Fruit fly (Drosophila melanogaster) whole organism, embryonic: ENCODE measurements around the gene CaMKII.

Experiments used
- Bdp1 ChIP-seq: fragments of 200-800 bp; sonication (Bioruptor generic); optimal IDR thresholded peaks from 3 replicates; lab custom pipeline; 2016; ENCODE audit warnings: missing biosample characterization, missing genetic modification characterization
- CG10147 ChIP-seq: fragments of 200-800 bp; sonication (Bioruptor generic); optimal IDR thresholded peaks from 2 replicates; lab custom pipeline; 2019; ENCODE audit warnings: missing biosample characterization, mild to moderate bottlenecking, missing genetic modification characterization, moderate library complexity
- CG10267 ChIP-seq: fragments of 200-800 bp; sonication (Bioruptor generic); optimal IDR thresholded peaks from 2 replicates; lab custom pipeline; 2018; ENCODE audit warnings: missing biosample characterization, mild to moderate bottlenecking, missing genetic modification characterization, moderate library complexity
- CG10565 ChIP-seq: fragments of 200-800 bp; sonication (Bioruptor generic); optimal IDR thresholded peaks from 3 replicates; lab custom pipeline; 2016; ENCODE audit warnings: missing biosample characterization, mild to moderate bottlenecking, missing genetic modification characterization
- CG11560 ChIP-seq: fragments of 200-800 bp; sonication (Bioruptor generic); IDR thresholded peaks from 3 replicates; pipeline ENCODE4 v1.3.6; 2022; ENCODE audit warnings: missing biosample characterization, missing genetic modification characterization
- CG12219 ChIP-seq: fragments of 200-800 bp; sonication (Bioruptor generic); optimal IDR thresholded peaks from 3 replicates; lab custom pipeline; 2018; ENCODE audit warnings: missing biosample characterization, mild to moderate bottlenecking, missing genetic modification characterization
- CG13123 ChIP-seq: fragments of 200-800 bp; sonication (Bioruptor generic); optimal IDR thresholded peaks from 2 replicates; lab custom pipeline; 2016; ENCODE audit warnings: missing biosample characterization, missing genetic modification characterization
- CG15479 ChIP-seq: fragments of 200-800 bp; sonication (Bioruptor generic); optimal IDR thresholded peaks from 3 replicates; lab custom pipeline; 2019; ENCODE audit warnings: missing biosample characterization, mild to moderate bottlenecking, missing genetic modification characterization, moderate library complexity
- CG17829 ChIP-seq: fragments of 200-800 bp; optimal IDR thresholded peaks from 2 replicates; lab custom pipeline; 2019; ENCODE audit warnings: missing biosample characterization, mild to moderate bottlenecking, missing genetic modification characterization, moderate library complexity
- CG30403 ChIP-seq: fragments of 200-800 bp; sonication (Bioruptor generic); optimal IDR thresholded peaks from 3 replicates; lab custom pipeline; 2016; ENCODE audit warnings: missing biosample characterization, missing genetic modification characterization
- CG4360 ChIP-seq: fragments of 200-800 bp; sonication (Bioruptor generic); IDR thresholded peaks from 2 replicates; pipeline ENCODE4 v1.3.6; 2022; ENCODE audit warnings: missing biosample characterization, missing genetic modification characterization
- CG4820 ChIP-seq: fragments of 200-800 bp; sonication (Bioruptor generic); optimal IDR thresholded peaks from 3 replicates; lab custom pipeline; 2016; ENCODE audit warnings: missing biosample characterization, missing genetic modification characterization
- CG7556 ChIP-seq: fragments of 200-800 bp; sonication (Bioruptor generic); optimal IDR thresholded peaks from 2 replicates; lab custom pipeline; 2017; ENCODE audit warnings: missing biosample characterization, mild to moderate bottlenecking, missing genetic modification characterization
- CG8089 ChIP-seq: fragments of 200-800 bp; sonication (Bioruptor generic); optimal IDR thresholded peaks from 3 replicates; lab custom pipeline; 2016; ENCODE audit warnings: missing biosample characterization, missing genetic modification characterization
- CG8924 ChIP-seq: fragments of 200-800 bp; optimal IDR thresholded peaks from 3 replicates; lab custom pipeline; 2019; ENCODE audit warnings: missing biosample characterization, mild to moderate bottlenecking, missing genetic modification characterization, moderate library complexity
- D19A ChIP-seq: fragments of 200-800 bp; optimal IDR thresholded peaks from 3 replicates; lab custom pipeline; 2019; ENCODE audit warnings: missing biosample characterization, mild to moderate bottlenecking, missing genetic modification characterization, moderate library complexity
- Dfd ChIP-seq, 2 experiments: fragments of >200 bp; optimal IDR thresholded peaks; 2 replicates each; lab custom pipeline; 2017; ENCODE audit warnings: missing biosample characterization in 2 of 2, missing genetic modification characterization in 2 of 2
- Dp ChIP-seq: fragments of 200-800 bp; sonication (Bioruptor generic); optimal IDR thresholded peaks from 2 replicates; lab custom pipeline; 2018; ENCODE audit warnings: missing biosample characterization, mild to moderate bottlenecking, missing genetic modification characterization, moderate library complexity
- Drgx ChIP-seq: fragments of 200-800 bp; sonication (Bioruptor generic); IDR thresholded peaks from 2 replicates; pipeline ENCODE4 v1.3.6; 2022; ENCODE audit warnings: missing biosample characterization, missing genetic modification characterization
- ERR ChIP-seq: fragments of 200-800 bp; sonication (Bioruptor generic); optimal IDR thresholded peaks from 2 replicates; lab custom pipeline; 2016; ENCODE audit warnings: missing biosample characterization, missing genetic modification characterization
- H2.0 ChIP-seq: fragments of 200-800 bp; sonication (Bioruptor generic); IDR thresholded peaks from 2 replicates; pipeline ENCODE4 v1.3.6; 2022; ENCODE audit warnings: missing biosample characterization, missing genetic modification characterization
- Hmx ChIP-seq: fragments of 200-800 bp; sonication (Bioruptor generic); optimal IDR thresholded peaks from 2 replicates; lab custom pipeline; 2016; ENCODE audit warnings: missing biosample characterization, missing genetic modification characterization
- Kr ChIP-seq: fragments of 200-800 bp; sonication (Bioruptor generic); optimal IDR thresholded peaks from 2 replicates; lab custom pipeline; 2017; ENCODE audit warnings: missing biosample characterization, mild to moderate bottlenecking, missing genetic modification characterization
- Oli ChIP-seq: fragments of 200-800 bp; sonication (Bioruptor generic); optimal IDR thresholded peaks from 2 replicates; lab custom pipeline; 2018; ENCODE audit warnings: missing biosample characterization, mild to moderate bottlenecking, missing genetic modification characterization, moderate library complexity
- Sry-β ChIP-seq: fragments of 200-800 bp; sonication (Bioruptor generic); optimal IDR thresholded peaks from 2 replicates; lab custom pipeline; 2018; ENCODE audit warnings: missing biosample characterization, mild to moderate bottlenecking, missing genetic modification characterization, moderate library complexity
- aop ChIP-seq: fragments of 200-800 bp; sonication (Bioruptor generic); IDR thresholded peaks from 2 replicates; pipeline ENCODE4 v1.3.6; 2022; ENCODE audit warnings: missing biosample characterization, missing genetic modification characterization
- bowl ChIP-seq: fragments of 200-800 bp; sonication (Bioruptor generic); IDR thresholded peaks from 2 replicates; pipeline ENCODE4 v1.3.6; 2022; ENCODE audit warnings: missing biosample characterization, missing genetic modification characterization
- caup ChIP-seq: fragments of 200-800 bp; sonication (Bioruptor generic); optimal IDR thresholded peaks from 3 replicates; lab custom pipeline; 2017; ENCODE audit warnings: missing biosample characterization, mild to moderate bottlenecking, missing genetic modification characterization, moderate library complexity; ENCODE audit not compliant: severe bottlenecking
- chm ChIP-seq: fragments of 200-800 bp; sonication (Bioruptor generic); IDR thresholded peaks from 2 replicates; pipeline ENCODE4 v1.3.6; 2022; ENCODE audit warnings: missing biosample characterization, missing genetic modification characterization
- corto ChIP-seq: fragments of 200-800 bp; sonication (Bioruptor generic); optimal IDR thresholded peaks from 2 replicates; lab custom pipeline; 2016; ENCODE audit warnings: missing biosample characterization, mild to moderate bottlenecking, missing genetic modification characterization, moderate library complexity
- crp ChIP-seq, 2 experiments: fragments of 200-800 bp; sonication (Bioruptor generic); optimal IDR thresholded peaks; 2 replicates in 1 of 2; 3 replicates in 1 of 2; lab custom pipeline; 2017; ENCODE audit warnings: missing biosample characterization in 2 of 2, missing genetic modification characterization in 2 of 2, mild to moderate bottlenecking in 1 of 2, moderate library complexity in 1 of 2
- da ChIP-seq: fragments of 200-800 bp; sonication (Bioruptor generic); optimal IDR thresholded peaks from 2 replicates; lab custom pipeline; 2016; ENCODE audit warnings: missing biosample characterization, missing genetic modification characterization
- esg ChIP-seq: fragments of 200-800 bp; sonication (Bioruptor generic); conservative IDR thresholded peaks from 2 replicates; pipeline ENCODE4 v1.3.6; 2022; ENCODE audit warnings: missing biosample characterization, missing genetic modification characterization
- luna ChIP-seq: fragments of 200-800 bp; sonication (Bioruptor generic); optimal IDR thresholded peaks from 2 replicates; lab custom pipeline; 2016; ENCODE audit warnings: missing biosample characterization, missing genetic modification characterization
- phol ChIP-seq: fragments of 200-800 bp; sonication (Bioruptor generic); optimal IDR thresholded peaks from 3 replicates; lab custom pipeline; 2018; ENCODE audit warnings: missing biosample characterization, mild to moderate bottlenecking, missing genetic modification characterization, moderate library complexity
- ranshi ChIP-seq: fragments of 200-800 bp; sonication (Bioruptor generic); IDR thresholded peaks from 2 replicates; pipeline ENCODE4 v1.3.6; 2022; ENCODE audit warnings: missing biosample characterization, missing genetic modification characterization
- sd ChIP-seq: fragments of 200-800 bp; sonication (Bioruptor generic); optimal IDR thresholded peaks from 3 replicates; lab custom pipeline; 2018; ENCODE audit warnings: missing biosample characterization, mild to moderate bottlenecking, missing genetic modification characterization, moderate library complexity
- sens-2 ChIP-seq: fragments of 200-800 bp; sonication (Bioruptor generic); IDR thresholded peaks from 2 replicates; pipeline ENCODE4 v1.3.6; 2022; ENCODE audit warnings: missing biosample characterization, missing genetic modification characterization
- sna ChIP-seq: fragments of 200-800 bp; sonication (Bioruptor generic); IDR thresholded peaks from 2 replicates; pipeline ENCODE4 v1.3.6; 2022; ENCODE audit warnings: missing biosample characterization, missing genetic modification characterization; ENCODE audit not compliant: partially characterized antibody
- so ChIP-seq: fragments of 200-800 bp; sonication (Bioruptor generic); IDR thresholded peaks from 3 replicates; pipeline ENCODE4 v1.3.6; 2022; ENCODE audit warnings: missing biosample characterization, missing genetic modification characterization
- tap ChIP-seq: fragments of 200-800 bp; optimal IDR thresholded peaks from 3 replicates; lab custom pipeline; 2019; ENCODE audit warnings: missing biosample characterization, mild to moderate bottlenecking, missing genetic modification characterization, moderate library complexity
- tna ChIP-seq: fragments of 200-800 bp; sonication (Bioruptor generic); IDR thresholded peaks from 2 replicates; pipeline ENCODE4 v1.3.6; 2022; ENCODE audit warnings: missing biosample characterization, missing genetic modification characterization; ENCODE audit not compliant: partially characterized antibody
- trh ChIP-seq: fragments of 200-800 bp; sonication (Bioruptor generic); optimal IDR thresholded peaks from 2 replicates; lab custom pipeline; 2016; ENCODE audit warnings: missing biosample characterization, missing genetic modification characterization
- tx ChIP-seq: fragments of 200-800 bp; sonication (Bioruptor generic); optimal IDR thresholded peaks from 2 replicates; lab custom pipeline; 2016; ENCODE audit warnings: missing biosample characterization, missing genetic modification characterization
- unc-4 ChIP-seq: fragments of 200-800 bp; sonication (Bioruptor generic); IDR thresholded peaks from 2 replicates; pipeline ENCODE4 v1.3.6; 2022; ENCODE audit warnings: missing biosample characterization, missing genetic modification characterization; ENCODE audit not compliant: partially characterized antibody
- unpg ChIP-seq: fragments of 200-800 bp; sonication (Bioruptor generic); optimal IDR thresholded peaks from 3 replicates; lab custom pipeline; 2018; ENCODE audit warnings: missing biosample characterization, mild to moderate bottlenecking, missing genetic modification characterization, moderate library complexity
- wdn ChIP-seq: fragments of 200-800 bp; sonication (Bioruptor generic); IDR thresholded peaks from 2 replicates; pipeline ENCODE4 v1.3.6; 2022; ENCODE audit warnings: missing biosample characterization, missing genetic modification characterization
- z ChIP-seq: fragments of 200-800 bp; sonication (Bioruptor generic); IDR thresholded peaks from 3 replicates; pipeline ENCODE4 v1.3.6; 2022; ENCODE audit warnings: missing biosample characterization, missing genetic modification characterization
- zen2 ChIP-seq: fragments of 200-800 bp; sonication (Bioruptor generic); IDR thresholded peaks from 3 replicates; pipeline ENCODE4 v1.3.6; 2022; ENCODE audit warnings: missing biosample characterization, missing genetic modification characterization; ENCODE audit not compliant: partially characterized antibody

CaMKII gene

dm6 chr4:1026806-1027431, 26.6 kb downstream of the CaMKII start, which contains the start of gene PlexA (continued):
- TF ChIP-seq Dfd (GFP tag; optimal IDR thresholded peaks at IDR 0.05; lab: Kevin White, UChicago) (peak in 1 of 2 experiments; percentile 89), CG10565 (no peak), CG17829 (peak; percentile 87), bowl (GFP tag; lab: Robert Waterston, UW) (0 out of 2 replicates have a peak, but pooled peaks have one; percentile 39), luna (GFP tag; lab: Kevin White, UChicago) (no peak), trh (peak; percentile 58), D19A (tag; lab: Kevin White, UChicago) (peak; percentile 65), chm (GFP tag; lab: Robert Waterston, UW) (peak; percentile 92), CG8924 (tag; lab: Kevin White, UChicago) (peak; percentile 76), CG8089 (GFP tag; lab: Kevin White, UChicago) (peak; percentile 70), esg (GFP tag; lab: Robert Waterston, UW) (peak; percentile 94), Bdp1 (GFP tag; lab: Kevin White, UChicago) (peak; percentile 47), CG30403 (peak; percentile 89), so (GFP tag; lab: Robert Waterston, UW) (peak; percentile 81; the same call in 2 of the 3 replicates), aop (GFP tag; lab: Robert Waterston, UW) (peak; percentile 78), CG4360 (peak; percentile 69), Hmx (GFP tag; lab: Kevin White, UChicago) (no peak), wdn (GFP tag; lab: Robert Waterston, UW) (peak; percentile 91), unc-4 (GFP tag; lab: Robert Waterston, UW) (peak; percentile 53), phol (tag; lab: Kevin White, UChicago) (peak; percentile 95), CG10147 (GFP tag; lab: Kevin White, UChicago) (peak; percentile 78), Drgx (peak; percentile 73), Sry-β (GFP tag; lab: Kevin White, UChicago) (peak; percentile 32), CG15479 (GFP tag; lab: Kevin White, UChicago) (peak; percentile 0), CG13123 (GFP tag; lab: Kevin White, UChicago) (peak; percentile 26), sna (GFP tag; lab: Robert Waterston, UW) (no peak), CG7556 (peak; percentile 27), z (GFP tag; lab: Robert Waterston, UW) (no peak), CG11560 (no peak; the same call in 2 of the 3 replicates), tap (tag; lab: Kevin White, UChicago) (peak; percentile 59), H2.0 (GFP tag; lab: Robert Waterston, UW) (peak; percentile 95), CG10267 (peak; percentile 69), ranshi (peak; percentile 98), sens-2 (GFP tag; lab: Robert Waterston, UW) (no peak), Oli (tag; lab: Kevin White, UChicago) (peak; percentile 88), crp (GFP tag; optimal IDR thresholded peaks at IDR 0.05; lab: Kevin White, UChicago) (peak in 1 of 2 experiments; percentile 51), ERR (GFP tag; lab: Kevin White, UChicago) (peak; percentile 0), corto (GFP tag; lab: Kevin White, UChicago) (no peak), caup (GFP tag; lab: Kevin White, UChicago) (peak; percentile 66), sd (tag; lab: Kevin White, UChicago) (no peak), tx (GFP tag; lab: Kevin White, UChicago) (peak; percentile 44), tna (peak; percentile 30; the same call in 1 of the 2 replicates), CG12219 (GFP tag; lab: Kevin White, UChicago) (peak; percentile 52), Dp (GFP tag; lab: Kevin White, UChicago) (no peak), unpg (peak; percentile 92), zen2 (no peak), CG4820 (GFP tag; lab: Kevin White, UChicago) (peak; percentile 86), da (GFP tag; lab: Kevin White, UChicago) (no peak), Kr (GFP tag; lab: Kevin White, UChicago) (no peak)
